Worm (Caenorhabditis elegans): ENCODE data around the gene clec-222.

clec-222 gene

ce11 chrV:11314025-11314880 is 43.1 kb downstream of the clec-222 start (continued):
- TF ChIP-seq ceh-88 (GFP tag; IDR thresholded peaks at IDR 0.05) (no peak), jun-1 (tag; optimal IDR thresholded peaks at IDR 0.05) (peak; percentile 82), nhr-71 (tag; optimal IDR thresholded peaks at IDR 0.05) (peak; percentile 80), egl-27 (tag; optimal IDR thresholded peaks at IDR 0.05) (no peak), nhr-85 (tag) (peak; percentile 81), lin-15B (tag; optimal IDR thresholded peaks at IDR 0.05) (no peak), ztf-11 (tag; optimal IDR thresholded peaks at IDR 0.05) (peak in 1 of 2 experiments; percentile 80), ceh-8 (GFP tag; optimal IDR thresholded peaks at IDR 0.05) (peak; percentile 45), swsn-7 (tag; optimal IDR thresholded peaks at IDR 0.05) (peak; percentile 69), snu-23 (GFP tag; optimal IDR thresholded peaks at IDR 0.05) (peak; percentile 70), zag-1 (tag; optimal IDR thresholded peaks at IDR 0.05) (no peak), lir-3 (tag; optimal IDR thresholded peaks at IDR 0.05; ENCODE audit: poor library complexity) (peak; percentile 48), unc-130 (tag; optimal IDR thresholded peaks at IDR 0.05) (peak; percentile 56), nhr-12 (tag; optimal IDR thresholded peaks at IDR 0.05) (no peak), tbx-2 (tag; optimal IDR thresholded peaks at IDR 0.05) (peak; percentile 64), grh-1 (GFP tag; IDR thresholded peaks at IDR 0.05) (peak; percentile 65), C34B4.2 (tag; optimal IDR thresholded peaks at IDR 0.05) (no peak), fkh-4 (tag; optimal IDR thresholded peaks at IDR 0.05; ENCODE audit: borderline replicate concordance) (no peak), ceh-63 (GFP tag; optimal IDR thresholded peaks at IDR 0.05) (no peak), sox-4 (tag; optimal IDR thresholded peaks at IDR 0.05) (peak; percentile 16), pax-3 (tag; optimal IDR thresholded peaks at IDR 0.05) (peak; percentile 35), nhr-11 (tag; optimal IDR thresholded peaks at IDR 0.05) (no peak), efl-1 (optimal IDR thresholded peaks at IDR 0.05) (peak; percentile 50 to 63), efl-1 (GFP tag; optimal IDR thresholded peaks at IDR 0.05 in 1 of 2) (peak; percentile 41 to 94), rnt-1 (tag; optimal IDR thresholded peaks at IDR 0.05) (peak; percentile 82), sptf-1 (tag; optimal IDR thresholded peaks at IDR 0.05) (no peak), nhr-20 (tag; optimal IDR thresholded peaks at IDR 0.05) (peak; percentile 83), lin-14 (GFP tag; optimal IDR thresholded peaks at IDR 0.05) (peak; percentile 68), nhr-28 (tag; optimal IDR thresholded peaks at IDR 0.05) (no peak), dsc-1 (tag; optimal IDR thresholded peaks at IDR 0.05) (peak; percentile 84), nhr-47 (tag; optimal IDR thresholded peaks at IDR 0.05) (peak; percentile 75), unc-86 (tag; optimal IDR thresholded peaks at IDR 0.05) (peak; percentile 31), unc-98 (GFP tag; IDR thresholded peaks at IDR 0.05) (no peak), ets-5 (GFP tag; IDR thresholded peaks at IDR 0.05) (no peak), efl-3 (GFP tag; optimal IDR thresholded peaks at IDR 0.05) (peak; percentile 64), lin-35 (GFP tag; optimal IDR thresholded peaks at IDR 0.05) (peak; percentile 42 to 82), isw-1 (GFP tag; IDR thresholded peaks at IDR 0.05) (no peak), hlh-17 (GFP tag; optimal IDR thresholded peaks at IDR 0.05; ENCODE audit: borderline replicate concordance) (no peak), skn-1 (tag; optimal IDR thresholded peaks at IDR 0.05) (peak; percentile 66), F16B12.6 (tag; optimal IDR thresholded peaks at IDR 0.05) (peak; percentile 3), vab-15 (tag; optimal IDR thresholded peaks at IDR 0.05) (peak; percentile 70), pag-3 (tag; optimal IDR thresholded peaks at IDR 0.05; ENCODE audit: borderline replicate concordance, insufficient read depth) (no peak), unc-62 (GFP tag; optimal IDR thresholded peaks at IDR 0.05) (no peak), fkh-10 (GFP tag; optimal IDR thresholded peaks at IDR 0.05) (peak; percentile 7), alr-1 (tag; optimal IDR thresholded peaks at IDR 0.05; ENCODE audit: borderline replicate concordance) (no peak), pqm-1 (tag; optimal IDR thresholded peaks at IDR 0.05) (no peak), elt-2 (tag; optimal IDR thresholded peaks at IDR 0.05) (peak; percentile 66), nhr-76 (tag; optimal IDR thresholded peaks at IDR 0.05) (no peak), mef-2 (tag; optimal IDR thresholded peaks at IDR 0.05) (no peak), egl-13 (tag; optimal IDR thresholded peaks at IDR 0.05) (peak; percentile 9), C04F5.9 (tag; optimal IDR thresholded peaks at IDR 0.05) (no peak)

All from whole organism, L1 larva.